Worm (Caenorhabditis elegans) whole organism, late embryonic: Measurements from ENCODE around the gene nhr-67.
A peak's percentile ranks its signal among the peaks of the same experiment; 100 is the strongest.

Source experiments
- C08G9.2 ChIP-seq: sonication (generic microtip); optimal IDR thresholded peaks from 2 replicates; lab custom pipeline; 2016; ENCODE audit warnings: mild to moderate bottlenecking, missing genetic modification characterization, moderate library complexity, missing compliant biosample characterization
- F13H6.1 ChIP-seq: sonication (generic microtip); optimal IDR thresholded peaks from 2 replicates; lab custom pipeline; 2016; ENCODE audit warnings: missing genetic modification characterization, missing compliant biosample characterization
- Y22D7AL.16 ChIP-seq: sonication (generic microtip); optimal IDR thresholded peaks from 2 replicates; lab custom pipeline; 2016; ENCODE audit warnings: missing genetic modification characterization, missing compliant biosample characterization
- ahr-1 ChIP-seq: sonication (generic microtip); optimal IDR thresholded peaks from 2 replicates; lab custom pipeline; 2016; ENCODE audit warnings: missing genetic modification characterization, missing compliant biosample characterization
- ama-1 ChIP-seq: fragments of 150-350 bp; optimal IDR thresholded peaks from 2 replicates; lab custom pipeline; 2014
- ceh-14 ChIP-seq: sonication (generic microtip); optimal IDR thresholded peaks from 2 replicates; lab custom pipeline; 2016; ENCODE audit warnings: missing genotype, missing genetic modification characterization, missing compliant biosample characterization
- ceh-18 ChIP-seq: sonication (generic microtip); optimal IDR thresholded peaks from 2 replicates; lab custom pipeline; 2016; ENCODE audit warnings: missing genetic modification characterization, missing compliant biosample characterization
- ceh-2 ChIP-seq: sonication (generic microtip); optimal IDR thresholded peaks from 2 replicates; lab custom pipeline; 2016; ENCODE audit warnings: missing genotype, missing genetic modification characterization, missing compliant biosample characterization
- ceh-22 ChIP-seq: sonication (generic microtip); optimal IDR thresholded peaks from 2 replicates; lab custom pipeline; 2017; ENCODE audit warnings: missing biosample characterization, missing genetic modification characterization
- ceh-30 ChIP-seq: fragments of 150-350 bp; optimal IDR thresholded peaks from 2 replicates; lab custom pipeline; 2014; ENCODE audit warnings: missing biosample characterization, missing genetic modification characterization
- ceh-31 ChIP-seq: sonication (generic microtip); optimal IDR thresholded peaks from 2 replicates; lab custom pipeline; 2016; ENCODE audit warnings: missing genetic modification characterization, missing compliant biosample characterization
- ceh-45 ChIP-seq: fragments of 200-800 bp; sonication (Bioruptor generic); IDR thresholded peaks from 2 replicates; pipeline ENCODE4 v1.3.6; 2022; ENCODE audit warnings: missing genetic modification reagents, missing genetic modification characterization, missing compliant biosample characterization
- ceh-48 ChIP-seq: sonication (generic microtip); optimal IDR thresholded peaks from 2 replicates; lab custom pipeline; 2016; ENCODE audit warnings: missing genetic modification characterization, inconsistent platforms, missing compliant biosample characterization
- ceh-6 ChIP-seq: fragments of 200-800 bp; sonication (Bioruptor generic); optimal IDR thresholded peaks from 2 replicates; lab custom pipeline; 2018; ENCODE audit warnings: mild to moderate bottlenecking, missing genetic modification characterization, missing compliant biosample characterization
- elt-2 ChIP-seq: sonication (generic microtip); optimal IDR thresholded peaks from 2 replicates; lab custom pipeline; 2016; ENCODE audit warnings: missing genetic modification reagents, missing genetic modification characterization, missing compliant biosample characterization
- eyg-1 ChIP-seq: sonication (generic microtip); optimal IDR thresholded peaks from 2 replicates; lab custom pipeline; 2016; ENCODE audit warnings: missing genotype, missing genetic modification characterization, missing compliant biosample characterization
- fax-1 ChIP-seq: sonication (generic microtip); optimal IDR thresholded peaks from 2 replicates; lab custom pipeline; 2016; ENCODE audit warnings: missing genotype, missing genetic modification characterization, missing compliant biosample characterization
- fkh-10 ChIP-seq: fragments of 150-350 bp; optimal IDR thresholded peaks from 2 replicates; lab custom pipeline; 2014; ENCODE audit warnings: missing biosample characterization, missing genetic modification reagents, missing genetic modification characterization
- fkh-6 ChIP-seq: sonication (generic microtip); optimal IDR thresholded peaks from 2 replicates; lab custom pipeline; 2016; ENCODE audit warnings: missing genetic modification characterization, missing compliant biosample characterization
- gmeb-2 ChIP-seq: sonication (generic microtip); optimal IDR thresholded peaks from 2 replicates; lab custom pipeline; 2016; ENCODE audit warnings: missing genetic modification characterization, inconsistent platforms, missing compliant biosample characterization
- hlh-15 ChIP-seq: sonication (generic microtip); optimal IDR thresholded peaks from 2 replicates; lab custom pipeline; 2016; ENCODE audit warnings: missing genetic modification characterization, missing compliant biosample characterization
- hlh-8 ChIP-seq: sonication (generic microtip); optimal IDR thresholded peaks from 2 replicates; lab custom pipeline; 2016; ENCODE audit warnings: missing genotype, missing genetic modification characterization, missing compliant biosample characterization
- lim-6 ChIP-seq: sonication (generic microtip); optimal IDR thresholded peaks from 2 replicates; lab custom pipeline; 2016; ENCODE audit warnings: missing genetic modification characterization, missing compliant biosample characterization
- lin-11 ChIP-seq: fragments of 200-800 bp; sonication (Bioruptor generic); optimal IDR thresholded peaks from 2 replicates; lab custom pipeline; 2018; ENCODE audit warnings: mild to moderate bottlenecking, missing genetic modification characterization, missing compliant biosample characterization
- nfya-1 ChIP-seq: sonication (generic microtip); optimal IDR thresholded peaks from 2 replicates; lab custom pipeline; 2017; ENCODE audit warnings: missing genetic modification characterization, mild to moderate bottlenecking, missing compliant biosample characterization, antibody characterized with exemption, moderate library complexity
- nhr-11 ChIP-seq: fragments of 150-350 bp; optimal IDR thresholded peaks from 2 replicates; lab custom pipeline; 2014; ENCODE audit warnings: missing biosample characterization, missing genetic modification characterization
- nhr-232 ChIP-seq: sonication (generic microtip); optimal IDR thresholded peaks from 2 replicates; lab custom pipeline; 2016; ENCODE audit warnings: missing genetic modification characterization, missing compliant biosample characterization
- pqm-1 ChIP-seq: sonication (generic microtip); optimal IDR thresholded peaks from 2 replicates; lab custom pipeline; 2016; ENCODE audit warnings: missing genetic modification characterization, missing compliant biosample characterization
- pros-1 ChIP-seq: fragments of 150-350 bp; optimal IDR thresholded peaks from 2 replicates; lab custom pipeline; 2014; ENCODE audit warnings: missing biosample characterization, missing genetic modification reagents, missing genetic modification characterization
- ref-2 ChIP-seq: sonication (generic microtip); optimal IDR thresholded peaks from 2 replicates; lab custom pipeline; 2016; ENCODE audit warnings: missing genetic modification characterization, missing compliant biosample characterization
- rnt-1 ChIP-seq: sonication (generic microtip); optimal IDR thresholded peaks from 2 replicates; lab custom pipeline; 2016; ENCODE audit warnings: missing genetic modification characterization, missing compliant biosample characterization
- sox-4 ChIP-seq: sonication (generic microtip); optimal IDR thresholded peaks from 2 replicates; lab custom pipeline; 2017; ENCODE audit warnings: mild to moderate bottlenecking, missing genetic modification characterization, inconsistent platforms, missing compliant biosample characterization
- syd-9 ChIP-seq: sonication (generic microtip); optimal IDR thresholded peaks from 2 replicates; lab custom pipeline; 2016; ENCODE audit warnings: mild to moderate bottlenecking, missing genetic modification characterization, moderate library complexity, missing compliant biosample characterization
- tbx-2 ChIP-seq: sonication (generic microtip); optimal IDR thresholded peaks from 2 replicates; lab custom pipeline; 2016; ENCODE audit warnings: missing genetic modification characterization, missing compliant biosample characterization
- unc-42 ChIP-seq: sonication (generic microtip); optimal IDR thresholded peaks from 2 replicates; lab custom pipeline; 2016; ENCODE audit warnings: missing genotype, missing genetic modification characterization, missing compliant biosample characterization
- unc-86 ChIP-seq: sonication (generic microtip); optimal IDR thresholded peaks from 2 replicates; lab custom pipeline; 2016; ENCODE audit warnings: missing genetic modification characterization, missing compliant biosample characterization
- zip-5 ChIP-seq: sonication (generic microtip); optimal IDR thresholded peaks from 2 replicates; lab custom pipeline; 2016; ENCODE audit warnings: missing genetic modification characterization, missing compliant biosample characterization
- ztf-16 ChIP-seq: sonication (generic microtip); optimal IDR thresholded peaks from 2 replicates; lab custom pipeline; 2017; ENCODE audit warnings: missing genetic modification characterization, missing compliant biosample characterization

The nhr-67 gene

DNA sequence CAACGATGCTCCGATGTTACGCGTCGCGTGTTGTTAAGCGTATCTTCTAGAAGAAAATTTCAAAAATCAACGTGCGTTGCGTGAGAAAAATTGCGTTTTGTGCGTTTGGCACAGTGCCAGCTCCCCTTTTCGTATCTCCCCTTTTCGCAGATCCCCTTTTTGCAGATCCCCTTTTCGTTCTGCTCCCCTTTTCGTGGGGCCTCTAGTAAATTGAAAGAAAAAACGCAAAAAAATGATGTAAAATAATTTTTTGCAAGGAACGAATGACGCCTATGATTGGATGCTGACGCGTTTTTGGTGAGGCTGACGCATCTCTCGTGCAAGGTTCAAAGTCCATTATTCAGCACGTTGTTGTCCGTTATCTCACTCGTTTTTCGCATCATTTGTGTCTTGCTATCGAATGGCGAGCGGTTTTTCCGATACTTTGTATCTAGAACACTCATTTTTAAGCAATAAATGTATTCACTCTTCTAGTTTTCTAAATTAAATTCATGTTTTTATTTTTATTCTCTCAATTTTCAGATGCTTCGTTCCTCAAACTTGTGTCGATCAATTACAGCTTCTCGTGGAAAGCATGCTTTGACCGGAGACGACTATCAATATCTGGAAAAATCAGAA is 9.7 kb downstream of the nhr-67 start, which contains the start of gene cpt-2:
TSS of gene cpt-2 (plus strand) at position 523 of the 618 bp plus-strand sequence.
- TF ChIP-seq rnt-1 (tag; lab: Kevin White, UChicago) (peak; percentile 15), zip-5 (tag; lab: Kevin White, UChicago) (peak; percentile 25), ref-2 (peak; percentile 18), ceh-18 (peak; percentile 27), lim-6 (peak; percentile 44), nfya-1 (tag; lab: Kevin White, UChicago) (peak; percentile 53), unc-42 (peak; percentile 54), tbx-2 (tag; lab: Kevin White, UChicago) (peak; percentile 57), elt-2 (tag; lab: Kevin White, UChicago) (peak; percentile 43), ceh-31 (tag; lab: Kevin White, UChicago) (peak; percentile 73), ahr-1 (tag; lab: Kevin White, UChicago) (peak; percentile 13), ceh-14 (tag; lab: Kevin White, UChicago) (peak; percentile 49), ceh-2 (tag; lab: Kevin White, UChicago) (peak; percentile 18), C08G9.2 (tag; lab: Kevin White, UChicago) (peak; percentile 47), F13H6.1 (tag; lab: Kevin White, UChicago) (peak; percentile 29)

DNA sequence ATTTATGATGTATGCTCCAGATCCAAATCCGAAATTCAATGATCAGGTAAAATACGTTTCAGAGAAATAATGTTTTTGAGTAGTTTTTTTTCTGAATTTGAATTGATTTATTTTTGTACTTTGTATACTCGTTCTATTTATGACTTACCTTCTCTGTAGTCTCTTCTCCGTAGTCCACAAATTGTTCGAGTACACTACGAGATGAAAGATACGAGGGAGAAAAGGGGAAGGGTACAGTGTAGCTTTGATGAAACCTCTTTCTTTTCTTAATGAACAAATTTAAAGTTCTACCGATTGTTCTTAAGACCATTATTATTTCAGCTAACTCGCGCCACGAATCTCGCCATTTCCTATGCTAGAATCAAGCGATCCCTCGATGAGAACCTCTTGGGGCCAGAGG is 10.5 kb downstream of the nhr-67 start:
- TF ChIP-seq nhr-11 (tag; lab: Kevin White, UChicago): no peak
- no peak for TF ChIP-seq ceh-22
- no peak for TF ChIP-seq fax-1
- no peak for TF ChIP-seq pqm-1
- TF ChIP-seq ama-1 (lab: Kevin White, UChicago): no peak
- TF ChIP-seq sox-4 (tag; lab: Kevin White, UChicago): no peak
- TF ChIP-seq hlh-8: no peak
- TF ChIP-seq ceh-30 (tag; lab: Kevin White, UChicago): no peak
- TF ChIP-seq ceh-45 (GFP tag; lab: Robert Waterston, UW): no peak
- TF ChIP-seq F13H6.1 (tag; lab: Kevin White, UChicago): no peak
- TF ChIP-seq unc-42: no peak
- TF ChIP-seq tbx-2 (tag; lab: Kevin White, UChicago): no peak
- TF ChIP-seq nfya-1 (tag; lab: Kevin White, UChicago): no peak
- TF ChIP-seq Y22D7AL.16: no peak
- no peak for TF ChIP-seq eyg-1 (tag; lab: Kevin White, UChicago)
- TF ChIP-seq ztf-16 (tag; lab: Kevin White, UChicago): no peak
- TF ChIP-seq C08G9.2 (tag; lab: Kevin White, UChicago): no peak
- TF ChIP-seq lin-11 (tag; lab: Kevin White, UChicago): no peak

DNA sequence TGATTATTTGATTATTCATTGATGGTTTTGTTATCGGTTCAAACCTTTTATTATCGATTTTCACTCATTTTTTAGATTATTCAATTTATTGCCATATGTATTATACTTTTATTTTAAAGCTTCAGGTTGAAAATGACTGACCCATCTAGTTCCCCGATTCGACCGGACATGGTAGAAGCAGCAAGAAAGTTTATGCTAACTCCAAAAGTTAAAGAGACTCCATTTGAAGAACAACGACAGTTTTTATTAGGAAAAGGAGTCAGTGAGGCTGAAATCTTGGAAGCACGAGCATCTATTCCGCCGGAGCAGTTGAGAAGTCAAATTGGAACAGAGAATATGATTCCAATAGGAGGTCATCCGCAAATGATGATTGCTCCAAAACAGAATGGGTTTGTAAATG is 13.5 kb downstream of the nhr-67 start, which contains the start of gene prx-14:
TSS of gene prx-14 (plus strand) at position 120 of the 400 bp plus-strand sequence.
- TF ChIP-seq pros-1 (tag; lab: Kevin White, UChicago) (no peak), ceh-2 (tag; lab: Kevin White, UChicago) (no peak), elt-2 (tag; lab: Kevin White, UChicago) (peak; percentile 33), lin-11 (tag; lab: Kevin White, UChicago) (no peak)

DNA sequence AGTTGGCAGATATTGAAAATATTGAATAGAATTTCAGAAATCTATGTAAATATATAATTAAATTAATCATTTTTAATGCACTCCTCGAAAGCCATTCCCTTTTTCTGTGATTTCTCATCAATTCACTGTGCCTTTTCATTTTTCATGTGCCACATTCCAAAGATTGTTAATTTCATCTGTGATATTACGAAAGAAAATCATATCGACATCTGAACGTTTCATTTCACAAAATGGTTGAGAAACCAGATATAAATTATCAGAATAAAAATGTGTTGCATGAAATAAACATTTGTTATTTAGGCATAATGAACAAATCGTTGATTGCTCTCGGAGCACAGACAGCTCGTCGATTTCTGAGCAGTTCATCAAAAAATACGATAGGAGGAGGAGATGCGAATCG is 14.4 kb downstream of the nhr-67 start, which contains the start of gene nuaf-3:
TSS of gene nuaf-3 (plus strand) at position 301 of the 400 bp plus-strand sequence.
- TF ChIP-seq hlh-15 (tag; lab: Kevin White, UChicago) (no peak), syd-9 (no peak), unc-86 (tag; lab: Kevin White, UChicago) (no peak), fkh-10 (GFP tag; lab: Kevin White, UChicago) (no peak), ceh-6 (GFP tag; lab: Kevin White, UChicago) (no peak), fkh-6 (tag; lab: Kevin White, UChicago) (no peak), F13H6.1 (tag; lab: Kevin White, UChicago) (no peak), gmeb-2 (no peak), ama-1 (lab: Kevin White, UChicago) (no peak), pros-1 (tag; lab: Kevin White, UChicago) (no peak), ceh-48 (tag; lab: Kevin White, UChicago) (no peak), nhr-232 (tag; lab: Kevin White, UChicago) (no peak)
